Worm (Caenorhabditis elegans) whole organism, late embryonic: ENCODE data around the gene peb-1.

ENCODE experiments used
- C08G9.2 ChIP-seq: sonication (generic microtip); optimal IDR thresholded peaks from 2 replicates; lab custom pipeline; 2016; ENCODE audit warnings: mild to moderate bottlenecking, missing genetic modification characterization, moderate library complexity, missing compliant biosample characterization
- F13H6.1 ChIP-seq: sonication (generic microtip); optimal IDR thresholded peaks from 2 replicates; lab custom pipeline; 2016; ENCODE audit warnings: missing genetic modification characterization, missing compliant biosample characterization
- K09A11.1 ChIP-seq: sonication (generic microtip); optimal IDR thresholded peaks from 2 replicates; lab custom pipeline; 2017; ENCODE audit warnings: antibody characterized with exemption, mild to moderate bottlenecking, missing genetic modification characterization, missing compliant biosample characterization; ENCODE audit not compliant: insufficient read depth
- ahr-1 ChIP-seq: sonication (generic microtip); optimal IDR thresholded peaks from 2 replicates; lab custom pipeline; 2016; ENCODE audit warnings: missing genetic modification characterization, missing compliant biosample characterization
- ama-1 ChIP-seq: fragments of 150-350 bp; optimal IDR thresholded peaks from 2 replicates; lab custom pipeline; 2014
- ceh-14 ChIP-seq: sonication (generic microtip); optimal IDR thresholded peaks from 2 replicates; lab custom pipeline; 2016; ENCODE audit warnings: missing genotype, missing genetic modification characterization, missing compliant biosample characterization
- ceh-2 ChIP-seq: sonication (generic microtip); optimal IDR thresholded peaks from 2 replicates; lab custom pipeline; 2016; ENCODE audit warnings: missing genotype, missing genetic modification characterization, missing compliant biosample characterization
- ceh-22 ChIP-seq: sonication (generic microtip); optimal IDR thresholded peaks from 2 replicates; lab custom pipeline; 2017; ENCODE audit warnings: missing biosample characterization, missing genetic modification characterization
- ceh-31 ChIP-seq: sonication (generic microtip); optimal IDR thresholded peaks from 2 replicates; lab custom pipeline; 2016; ENCODE audit warnings: missing genetic modification characterization, missing compliant biosample characterization
- elt-2 ChIP-seq: sonication (generic microtip); optimal IDR thresholded peaks from 2 replicates; lab custom pipeline; 2016; ENCODE audit warnings: missing genetic modification reagents, missing genetic modification characterization, missing compliant biosample characterization
- eyg-1 ChIP-seq: sonication (generic microtip); optimal IDR thresholded peaks from 2 replicates; lab custom pipeline; 2016; ENCODE audit warnings: missing genotype, missing genetic modification characterization, missing compliant biosample characterization
- fax-1 ChIP-seq: sonication (generic microtip); optimal IDR thresholded peaks from 2 replicates; lab custom pipeline; 2016; ENCODE audit warnings: missing genotype, missing genetic modification characterization, missing compliant biosample characterization
- gmeb-2 ChIP-seq: sonication (generic microtip); optimal IDR thresholded peaks from 2 replicates; lab custom pipeline; 2016; ENCODE audit warnings: missing genetic modification characterization, inconsistent platforms, missing compliant biosample characterization
- hlh-13 ChIP-seq: fragments of 200-800 bp; sonication (Bioruptor generic); optimal IDR thresholded peaks from 2 replicates; lab custom pipeline; 2018; ENCODE audit warnings: mild to moderate bottlenecking, missing genetic modification characterization, missing compliant biosample characterization
- hlh-30 ChIP-seq: sonication (generic microtip); optimal IDR thresholded peaks from 2 replicates; lab custom pipeline; 2017; ENCODE audit warnings: antibody characterized with exemption, missing genetic modification characterization, missing compliant biosample characterization; ENCODE audit not compliant: insufficient read depth
- lim-6 ChIP-seq: sonication (generic microtip); optimal IDR thresholded peaks from 2 replicates; lab custom pipeline; 2016; ENCODE audit warnings: missing genetic modification characterization, missing compliant biosample characterization
- lin-11 ChIP-seq: fragments of 200-800 bp; sonication (Bioruptor generic); optimal IDR thresholded peaks from 2 replicates; lab custom pipeline; 2018; ENCODE audit warnings: mild to moderate bottlenecking, missing genetic modification characterization, missing compliant biosample characterization
- mec-3 ChIP-seq: sonication (generic microtip); optimal IDR thresholded peaks from 2 replicates; lab custom pipeline; 2016; ENCODE audit warnings: borderline replicate concordance, missing genetic modification characterization, missing compliant biosample characterization
- nfya-1 ChIP-seq: sonication (generic microtip); optimal IDR thresholded peaks from 2 replicates; lab custom pipeline; 2017; ENCODE audit warnings: missing genetic modification characterization, mild to moderate bottlenecking, missing compliant biosample characterization, antibody characterized with exemption, moderate library complexity
- nhr-232 ChIP-seq: sonication (generic microtip); optimal IDR thresholded peaks from 2 replicates; lab custom pipeline; 2016; ENCODE audit warnings: missing genetic modification characterization, missing compliant biosample characterization
- npax-4 ChIP-seq: sonication (generic microtip); optimal IDR thresholded peaks from 2 replicates; lab custom pipeline; 2016; ENCODE audit warnings: missing genetic modification characterization, missing compliant biosample characterization
- odd-2 ChIP-seq: sonication (generic microtip); optimal IDR thresholded peaks from 2 replicates; lab custom pipeline; 2017; ENCODE audit warnings: antibody characterized with exemption, mild to moderate bottlenecking, missing genetic modification characterization, missing compliant biosample characterization
- pag-3 ChIP-seq: sonication (generic microtip); optimal IDR thresholded peaks from 2 replicates; lab custom pipeline; 2016; ENCODE audit warnings: missing compliant biosample characterization, missing genetic modification characterization, borderline replicate concordance
- pax-1 ChIP-seq: fragments of 150-350 bp; optimal IDR thresholded peaks from 2 replicates; lab custom pipeline; 2014; ENCODE audit warnings: missing biosample characterization, missing genetic modification characterization
- ref-2 ChIP-seq: sonication (generic microtip); optimal IDR thresholded peaks from 2 replicates; lab custom pipeline; 2016; ENCODE audit warnings: missing genetic modification characterization, missing compliant biosample characterization
- rnt-1 ChIP-seq: sonication (generic microtip); optimal IDR thresholded peaks from 2 replicates; lab custom pipeline; 2016; ENCODE audit warnings: missing genetic modification characterization, missing compliant biosample characterization
- tbx-2 ChIP-seq: sonication (generic microtip); optimal IDR thresholded peaks from 2 replicates; lab custom pipeline; 2016; ENCODE audit warnings: missing genetic modification characterization, missing compliant biosample characterization
- tbx-7 ChIP-seq: sonication (generic microtip); optimal IDR thresholded peaks from 2 replicates; lab custom pipeline; 2016; ENCODE audit warnings: missing genotype, missing genetic modification characterization, missing compliant biosample characterization
- ttx-3 ChIP-seq: sonication (generic microtip); optimal IDR thresholded peaks from 2 replicates; lab custom pipeline; 2016; ENCODE audit warnings: missing genetic modification reagents, missing genetic modification characterization, missing compliant biosample characterization
- zip-5 ChIP-seq: sonication (generic microtip); optimal IDR thresholded peaks from 2 replicates; lab custom pipeline; 2016; ENCODE audit warnings: missing genetic modification characterization, missing compliant biosample characterization
- ztf-16 ChIP-seq: sonication (generic microtip); optimal IDR thresholded peaks from 2 replicates; lab custom pipeline; 2017; ENCODE audit warnings: missing genetic modification characterization, missing compliant biosample characterization

Gene peb-1

ce11 chrX:2212141-2212540 is 1.3 kb downstream of the peb-1 start:
- no peak for TF ChIP-seq ref-2 (tag; lab: Kevin White, UChicago)
- no peak for TF ChIP-seq fax-1
- peak; percentile 30 for TF ChIP-seq ceh-2
- TF ChIP-seq pax-1 (tag; lab: Kevin White, UChicago): no peak
- no peak for TF ChIP-seq eyg-1
- TF ChIP-seq ceh-22 (tag; lab: Kevin White, UChicago): peak; percentile 21
- TF ChIP-seq ztf-16 (tag; lab: Kevin White, UChicago): no peak
- TF ChIP-seq ceh-31: no peak
- TF ChIP-seq K09A11.1 (tag; lab: Kevin White, UChicago): no peak
- TF ChIP-seq gmeb-2 (tag; lab: Kevin White, UChicago): no peak
- TF ChIP-seq mec-3 (tag; lab: Kevin White, UChicago): no peak
- TF ChIP-seq hlh-13: no peak
- no peak for TF ChIP-seq odd-2
- peak; percentile 32 for TF ChIP-seq tbx-2 (tag; lab: Kevin White, UChicago)
- TF ChIP-seq lim-6: no peak
- no peak for TF ChIP-seq ceh-14 (tag; lab: Kevin White, UChicago)
- no peak for TF ChIP-seq nhr-232

ce11 chrX:2212712-2213111 is 1.9 kb downstream of the peb-1 start:
- TF ChIP-seq ttx-3 (no peak), gmeb-2 (tag; lab: Kevin White, UChicago) (no peak), lin-11 (tag; lab: Kevin White, UChicago) (no peak), mec-3 (tag; lab: Kevin White, UChicago) (no peak), tbx-7 (tag; lab: Kevin White, UChicago) (no peak), elt-2 (tag; lab: Kevin White, UChicago) (no peak), ceh-31 (no peak), hlh-13 (no peak), npax-4 (tag; lab: Kevin White, UChicago) (no peak), zip-5 (tag; lab: Kevin White, UChicago) (no peak), lim-6 (no peak), ahr-1 (tag; lab: Kevin White, UChicago) (no peak), ama-1 (no peak), pax-1 (tag; lab: Kevin White, UChicago) (no peak), odd-2 (no peak)
- TF ChIP-seq, all 69 proteins: peak for 0

DNA sequence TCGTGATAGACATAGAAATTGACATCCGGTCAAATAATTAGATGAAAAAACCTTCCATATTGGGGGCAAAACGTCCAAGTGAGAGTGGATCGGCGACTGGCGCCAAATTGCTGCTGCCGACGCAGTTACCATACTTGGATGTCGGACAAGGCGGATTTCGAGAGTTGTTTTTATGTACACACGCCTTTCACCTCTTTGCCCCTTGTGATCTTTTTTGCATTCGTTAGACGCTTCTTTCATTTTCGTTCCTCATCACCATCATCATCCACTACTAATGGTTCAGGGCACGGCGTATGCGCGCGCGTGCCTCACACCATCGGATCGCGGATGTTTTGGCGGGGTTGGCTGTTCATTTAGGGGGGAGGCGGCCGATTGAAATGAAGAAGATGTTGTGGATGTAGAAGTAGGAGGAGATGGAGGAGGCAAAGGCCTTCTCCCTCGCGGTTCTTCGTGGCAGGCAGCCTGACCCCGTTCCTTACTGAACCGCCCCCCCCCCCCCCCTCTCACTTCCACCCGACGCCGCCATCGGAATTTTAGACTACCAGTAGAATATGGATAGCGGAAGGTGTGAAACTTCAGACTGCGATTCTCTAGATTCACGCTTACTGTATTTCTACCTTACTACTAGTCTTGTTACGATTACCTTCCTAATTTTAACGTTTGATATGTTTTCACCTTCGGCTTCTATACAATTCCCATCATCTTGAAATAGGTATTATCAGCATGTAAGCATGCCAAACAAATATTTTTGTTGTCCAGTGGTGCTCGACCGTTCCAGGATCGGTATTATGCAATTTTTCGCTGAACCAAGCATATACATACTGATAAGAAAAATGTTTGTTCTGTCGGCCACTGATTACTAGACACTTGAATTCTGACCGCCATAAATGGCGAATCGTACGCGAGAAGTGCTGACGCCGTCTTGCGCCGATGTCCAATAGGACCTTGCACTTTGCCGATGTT is 2.8 kb downstream of the peb-1 start:
- TF ChIP-seq pag-3 (tag; lab: Kevin White, UChicago) (no peak), elt-2 (tag; lab: Kevin White, UChicago) (peak; percentile 39)

DNA sequence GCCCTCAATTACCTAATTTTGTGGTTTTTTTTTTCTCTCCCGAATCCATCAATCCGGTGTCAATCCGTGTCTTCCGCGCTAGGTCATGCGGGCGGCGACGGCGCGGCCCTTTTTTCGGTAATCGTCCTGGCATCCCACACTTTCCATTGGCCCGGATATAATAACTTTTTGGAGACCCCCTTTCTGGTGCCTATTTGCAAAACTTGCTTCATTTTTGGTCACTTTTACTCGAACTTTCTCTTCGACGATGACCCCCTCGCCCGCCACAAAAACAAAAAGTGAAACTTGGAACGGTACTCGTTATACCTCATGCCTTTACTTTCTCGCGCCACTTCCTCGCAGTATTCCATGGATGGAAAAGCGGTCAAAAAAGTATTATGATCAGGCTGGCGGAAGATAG is 3.6 kb downstream of the peb-1 start:
- TF ChIP-seq F13H6.1 (tag; lab: Kevin White, UChicago): no peak
- no peak for TF ChIP-seq tbx-2 (tag; lab: Kevin White, UChicago)
- no peak for TF ChIP-seq nfya-1 (tag; lab: Kevin White, UChicago)
- no peak for TF ChIP-seq ztf-16 (tag; lab: Kevin White, UChicago)
- no peak for TF ChIP-seq npax-4 (tag; lab: Kevin White, UChicago)
- no peak for TF ChIP-seq C08G9.2
- TF ChIP-seq rnt-1 (tag; lab: Kevin White, UChicago): no peak

ce11 chrX:2215108-2215507 is 4.3 kb downstream of the peb-1 start:
- TF ChIP-seq hlh-30 (tag; lab: Kevin White, UChicago) (peak; percentile 22), elt-2 (tag; lab: Kevin White, UChicago) (peak; percentile 76), ceh-2 (no peak)
